Worm (Caenorhabditis elegans) whole organism, mixed stage, embryonic: Measurements from ENCODE around the gene K03B4.1.

Experiments
- M03D4.4 ChIP-seq: sonication (generic microtip); optimal IDR thresholded peaks from 2 replicates; lab custom pipeline; 2017; ENCODE audit warnings: mild to moderate bottlenecking, missing genetic modification characterization, missing compliant biosample characterization
- ceh-43 ChIP-seq: fragments of 200-800 bp; sonication (Bioruptor generic); optimal IDR thresholded peaks from 2 replicates; lab custom pipeline; 2018; ENCODE audit warnings: mild to moderate bottlenecking, missing genetic modification characterization, moderate library complexity, missing compliant biosample characterization
- ceh-83 ChIP-seq: fragments of 200-800 bp; sonication (Bioruptor generic); optimal IDR thresholded peaks from 2 replicates; lab custom pipeline; 2018; ENCODE audit warnings: mild to moderate bottlenecking, missing genetic modification characterization, missing compliant biosample characterization
- cnd-1 ChIP-seq: fragments of 200-800 bp; sonication (Bioruptor generic); optimal IDR thresholded peaks from 2 replicates; lab custom pipeline; 2018; ENCODE audit warnings: mild to moderate bottlenecking, missing genetic modification characterization, missing compliant biosample characterization
- drap-1 ChIP-seq: fragments of 200-800 bp; sonication (Bioruptor generic); optimal IDR thresholded peaks from 3 replicates; lab custom pipeline; 2018; ENCODE audit warnings: mild to moderate bottlenecking, missing genetic modification characterization, missing compliant biosample characterization
- elt-1 ChIP-seq: sonication (generic microtip); optimal IDR thresholded peaks from 2 replicates; lab custom pipeline; 2017; ENCODE audit warnings: missing genetic modification characterization, mild to moderate bottlenecking, missing compliant biosample characterization, antibody characterized with exemption, moderate library complexity, borderline replicate concordance; ENCODE audit not compliant: insufficient read depth
- elt-3 ChIP-seq: fragments of 150-350 bp; optimal IDR thresholded peaks from 2 replicates; lab custom pipeline; 2014; ENCODE audit warnings: missing biosample characterization, missing genetic modification characterization
- ham-2 ChIP-seq: fragments of 200-800 bp; sonication (Bioruptor generic); optimal IDR thresholded peaks from 2 replicates; lab custom pipeline; 2018; ENCODE audit warnings: mild to moderate bottlenecking, missing genetic modification characterization, missing compliant biosample characterization
- lsy-2 ChIP-seq: fragments of 150-350 bp; optimal IDR thresholded peaks from 2 replicates; lab custom pipeline; 2014; ENCODE audit warnings: missing biosample characterization, missing genetic modification characterization
- mab-5 ChIP-seq: fragments of 150-350 bp; optimal IDR thresholded peaks from 2 replicates; lab custom pipeline; 2014; ENCODE audit warnings: missing biosample characterization, missing genetic modification characterization
- mls-2 ChIP-seq: sonication (generic microtip); optimal IDR thresholded peaks from 2 replicates; lab custom pipeline; 2016; ENCODE audit warnings: mild to moderate bottlenecking, missing genetic modification characterization, moderate library complexity, missing compliant biosample characterization
- nhr-2 ChIP-seq: fragments of 150-350 bp; optimal IDR thresholded peaks from 2 replicates; lab custom pipeline; 2014; ENCODE audit warnings: missing biosample characterization, missing genetic modification characterization
- nhr-28 ChIP-seq: fragments of 150-350 bp; optimal IDR thresholded peaks from 2 replicates; lab custom pipeline; 2014; ENCODE audit warnings: missing biosample characterization, missing genetic modification characterization
- nhr-76 ChIP-seq: sonication (generic microtip); optimal IDR thresholded peaks from 2 replicates; lab custom pipeline; 2017; ENCODE audit warnings: missing biosample characterization, missing genetic modification characterization
- pha-4 ChIP-seq: fragments of 150-350 bp; optimal IDR thresholded peaks from 2 replicates; lab custom pipeline; 2018; ENCODE audit warnings: missing biosample characterization, missing genetic modification reagents, missing genetic modification characterization
- unc-39 ChIP-seq: fragments of 150-350 bp; optimal IDR thresholded peaks from 2 replicates; lab custom pipeline; 2014; ENCODE audit warnings: missing biosample characterization, missing genetic modification characterization

Gene K03B4.1

ce11 chrV:4734608-4735007, 45.5 kb downstream of the K03B4.1 start:
- no peak for TF ChIP-seq mls-2 (tag; lab: Kevin White, UChicago)

- TF ChIP-seq ham-2 (GFP tag; lab: Kevin White, UChicago) (no peak), nhr-28 (tag; lab: Kevin White, UChicago) (no peak), mab-5 (no peak), M03D4.4 (tag; lab: Kevin White, UChicago) (no peak), nhr-76 (no peak), elt-1 (tag; lab: Kevin White, UChicago) (no peak), ceh-83 (no peak), pha-4 (tag; lab: Kevin White, UChicago) (no peak), lsy-2 (tag; lab: Kevin White, UChicago) (no peak), drap-1 (no peak), elt-3 (tag; lab: Kevin White, UChicago) (no peak), cnd-1 (no peak), nhr-2 (no peak), ceh-43 (GFP tag; lab: Kevin White, UChicago) (no peak), unc-39 (tag; lab: Kevin White, UChicago) (no peak)
- TF ChIP-seq, all 35 proteins: peak for 0
Measured at ce11 chrV:4737727-4738126, 48.6 kb downstream of the K03B4.1 start, which contains the start of gene F39G3.2. F39G3.2 (plus strand) TSS chrV:4737831.
